Worm (Caenorhabditis elegans): ENCODE results near the gene C07B5.3.

- no peak for TF ChIP-seq ceh-82 (tag; optimal IDR thresholded peaks at IDR 0.05)
- TF ChIP-seq snpc-4 (tag; optimal IDR thresholded peaks at IDR 0.05): no peak
- TF ChIP-seq lsy-12 (tag; optimal IDR thresholded peaks at IDR 0.05): no peak
- no peak for TF ChIP-seq unc-62 (GFP tag; optimal IDR thresholded peaks at IDR 0.05)
- no peak for TF ChIP-seq nhr-12 (tag; optimal IDR thresholded peaks at IDR 0.05)
- TF ChIP-seq ztf-11 (tag; optimal IDR thresholded peaks at IDR 0.05): no peak
- TF ChIP-seq pqm-1 (tag; optimal IDR thresholded peaks at IDR 0.05): peak; percentile 97
- TF ChIP-seq nhr-237 (tag; optimal IDR thresholded peaks at IDR 0.05): no peak
- no peak for TF ChIP-seq nhr-77 (tag; optimal IDR thresholded peaks at IDR 0.05)
- no peak for TF ChIP-seq unc-39 (tag; optimal IDR thresholded peaks at IDR 0.05)
- no peak for TF ChIP-seq skn-1 (tag; optimal IDR thresholded peaks at IDR 0.05)
- TF ChIP-seq lin-39 (tag; optimal IDR thresholded peaks at IDR 0.05): no peak
- no peak for TF ChIP-seq nfya-1 (tag; optimal IDR thresholded peaks at IDR 0.05; ENCODE audit: insufficient read depth)
Observed at ce11 chrX:9553095-9553494, 30.1 kb upstream of the C07B5.3 start.
